Fruit fly (Drosophila melanogaster) whole organism, embryonic: ENCODE data around the gene CG7650.

ENCODE experiments used
- Aef1 ChIP-seq: fragments of 200-800 bp; sonication (Bioruptor generic); IDR thresholded peaks from 3 replicates; pipeline ENCODE4 v1.3.6; 2022; ENCODE audit warnings: missing biosample characterization, missing genetic modification characterization
- CG10274 ChIP-seq: fragments of 200-800 bp; sonication (Bioruptor generic); optimal IDR thresholded peaks from 3 replicates; lab custom pipeline; 2017; ENCODE audit warnings: missing biosample characterization, mild to moderate bottlenecking, missing genetic modification characterization
- CG12104 ChIP-seq: fragments of 200-800 bp; sonication (Bioruptor generic); optimal IDR thresholded peaks from 3 replicates; lab custom pipeline; 2016; ENCODE audit warnings: missing biosample characterization, missing genetic modification characterization
- CG12942 ChIP-seq: fragments of 200-800 bp; sonication (Bioruptor generic); optimal IDR thresholded peaks from 3 replicates; lab custom pipeline; 2016; ENCODE audit warnings: missing biosample characterization, missing genetic modification characterization
- CG13287 ChIP-seq: fragments of 200-800 bp; sonication (Bioruptor generic); IDR thresholded peaks from 2 replicates; pipeline ENCODE4 v1.3.6; 2022; ENCODE audit warnings: missing biosample characterization, missing genetic modification characterization; ENCODE audit not compliant: partially characterized antibody
- CG13775 ChIP-seq: fragments of 200-800 bp; sonication (Bioruptor generic); optimal IDR thresholded peaks from 3 replicates; lab custom pipeline; 2017; ENCODE audit warnings: missing biosample characterization, mild to moderate bottlenecking, missing genetic modification characterization
- CG14014 ChIP-seq: fragments of 200-800 bp; sonication (Bioruptor generic); IDR thresholded peaks from 2 replicates; pipeline ENCODE4 v1.3.6; 2022; ENCODE audit warnings: missing biosample characterization, missing genetic modification characterization
- CG14441 ChIP-seq: fragments of 200-800 bp; sonication (Bioruptor generic); IDR thresholded peaks from 2 replicates; pipeline ENCODE4 v1.3.6; 2022; ENCODE audit warnings: missing biosample characterization, missing genetic modification characterization
- CG15011 ChIP-seq: fragments of 200-800 bp; sonication (Bioruptor generic); optimal IDR thresholded peaks from 3 replicates; lab custom pipeline; 2018; ENCODE audit warnings: missing biosample characterization, mild to moderate bottlenecking, missing genetic modification characterization
- CG15073 ChIP-seq: fragments of 200-800 bp; sonication (Bioruptor generic); optimal IDR thresholded peaks from 2 replicates; lab custom pipeline; 2016; ENCODE audit warnings: missing biosample characterization, missing genetic modification characterization
- CG15696 ChIP-seq: fragments of 200-800 bp; sonication (Bioruptor generic); optimal IDR thresholded peaks from 2 replicates; lab custom pipeline; 2019; ENCODE audit warnings: missing biosample characterization, mild to moderate bottlenecking, missing genetic modification characterization, moderate library complexity
- CG18764 ChIP-seq: fragments of 200-800 bp; sonication (Bioruptor generic); optimal IDR thresholded peaks from 3 replicates; lab custom pipeline; 2016; ENCODE audit warnings: missing biosample characterization, missing genetic modification characterization
- CG2202 ChIP-seq: fragments of 200-800 bp; sonication (Bioruptor generic); optimal IDR thresholded peaks from 2 replicates; lab custom pipeline; 2018; ENCODE audit warnings: missing biosample characterization, mild to moderate bottlenecking, missing genetic modification characterization
- CG2875 ChIP-seq: fragments of 200-800 bp; sonication (Bioruptor generic); optimal IDR thresholded peaks from 2 replicates; lab custom pipeline; 2017; ENCODE audit warnings: missing biosample characterization, mild to moderate bottlenecking, missing genetic modification characterization, missing genetic modification reagents
- CG31365 ChIP-seq: fragments of 200-800 bp; sonication (Bioruptor generic); optimal IDR thresholded peaks from 2 replicates; lab custom pipeline; 2018; ENCODE audit warnings: missing biosample characterization, mild to moderate bottlenecking, missing genetic modification characterization
- CG31441 ChIP-seq: fragments of 200-800 bp; sonication (Bioruptor generic); IDR thresholded peaks from 2 replicates; pipeline ENCODE4 v1.3.6; 2022; ENCODE audit warnings: missing biosample characterization, missing genetic modification characterization
- CG34224 ChIP-seq: fragments of 200-800 bp; sonication (Bioruptor generic); IDR thresholded peaks from 3 replicates; pipeline ENCODE4 v1.3.6; 2022; ENCODE audit warnings: missing biosample characterization, missing genetic modification characterization; ENCODE audit not compliant: partially characterized antibody
- CG5953 ChIP-seq: fragments of 200-800 bp; sonication (Bioruptor generic); IDR thresholded peaks from 2 replicates; pipeline ENCODE4 v1.3.6; 2022; ENCODE audit warnings: missing biosample characterization, missing genetic modification characterization
- CG6272 ChIP-seq: fragments of 200-800 bp; sonication (Bioruptor generic); IDR thresholded peaks from 2 replicates; pipeline ENCODE4 v1.3.6; 2022; ENCODE audit warnings: missing biosample characterization, missing genetic modification characterization
- CG6654 ChIP-seq: fragments of 200-800 bp; sonication (Bioruptor generic); optimal IDR thresholded peaks from 2 replicates; lab custom pipeline; 2017; ENCODE audit warnings: missing biosample characterization, mild to moderate bottlenecking, missing genetic modification characterization
- CG6689 ChIP-seq: fragments of 200-800 bp; sonication (Bioruptor generic); IDR thresholded peaks from 2 replicates; pipeline ENCODE4 v1.3.6; 2022; ENCODE audit warnings: missing biosample characterization, missing genetic modification characterization
- CG8765 ChIP-seq: fragments of 200-800 bp; sonication (Bioruptor generic); IDR thresholded peaks from 2 replicates; pipeline ENCODE4 v1.3.6; 2022; ENCODE audit warnings: missing biosample characterization, missing genetic modification characterization
- CG9797 ChIP-seq: fragments of 200-800 bp; sonication (Bioruptor generic); optimal IDR thresholded peaks from 3 replicates; lab custom pipeline; 2018; ENCODE audit warnings: missing biosample characterization, mild to moderate bottlenecking, missing genetic modification characterization
- CG9932 ChIP-seq: fragments of 200-800 bp; sonication (Bioruptor generic); IDR thresholded peaks from 2 replicates; pipeline ENCODE4 v1.3.6; 2022; ENCODE audit warnings: missing biosample characterization, missing genetic modification characterization
- Dad ChIP-seq: fragments of 200-800 bp; sonication (Bioruptor generic); optimal IDR thresholded peaks from 3 replicates; lab custom pipeline; 2016; ENCODE audit warnings: missing biosample characterization, missing genetic modification characterization
- Dek ChIP-seq: fragments of 200-800 bp; sonication (Bioruptor generic); optimal IDR thresholded peaks from 3 replicates; lab custom pipeline; 2019; ENCODE audit warnings: missing biosample characterization, mild to moderate bottlenecking, missing genetic modification characterization, moderate library complexity
- Doc3 ChIP-seq: fragments of 200-800 bp; sonication (Bioruptor generic); IDR thresholded peaks from 3 replicates; pipeline ENCODE4 v1.3.6; 2022; ENCODE audit warnings: missing biosample characterization, missing genetic modification characterization; ENCODE audit not compliant: partially characterized antibody
- Ets97D ChIP-seq: fragments of 200-800 bp; sonication (Bioruptor generic); optimal IDR thresholded peaks from 3 replicates; lab custom pipeline; 2016; ENCODE audit warnings: missing biosample characterization, missing genetic modification characterization
- H2.0 ChIP-seq: fragments of 200-800 bp; sonication (Bioruptor generic); IDR thresholded peaks from 2 replicates; pipeline ENCODE4 v1.3.6; 2022; ENCODE audit warnings: missing biosample characterization, missing genetic modification characterization
- Hr78 ChIP-seq, 2 experiments: fragments of 200-800 bp in 1 of 2; fragments of >200 bp in 1 of 2; sonication (Bioruptor generic) in 1 of 2; optimal IDR thresholded peaks; 2 replicates each; lab custom pipeline; 2017 to 2019; ENCODE audit warnings: missing biosample characterization in 2 of 2, missing genetic modification characterization in 2 of 2, mild to moderate bottlenecking in 1 of 2, moderate library complexity in 1 of 2
- MBD-R2 ChIP-seq: fragments of 200-800 bp; sonication (Bioruptor generic); IDR thresholded peaks from 2 replicates; pipeline ENCODE4 v1.3.6; 2022; ENCODE audit warnings: missing biosample characterization, missing genetic modification characterization
- Oli ChIP-seq: fragments of 200-800 bp; sonication (Bioruptor generic); optimal IDR thresholded peaks from 2 replicates; lab custom pipeline; 2018; ENCODE audit warnings: missing biosample characterization, mild to moderate bottlenecking, missing genetic modification characterization, moderate library complexity
- Scr ChIP-seq: fragments of 200-800 bp; sonication (Bioruptor generic); IDR thresholded peaks from 2 replicates; pipeline ENCODE4 v1.3.6; 2022; ENCODE audit warnings: missing biosample characterization, missing genetic modification characterization; ENCODE audit not compliant: partially characterized antibody
- TFAM ChIP-seq: fragments of 200-800 bp; sonication (Bioruptor generic); optimal IDR thresholded peaks from 2 replicates; lab custom pipeline; 2017; ENCODE audit warnings: missing biosample characterization, missing genetic modification characterization, inconsistent platforms
- al ChIP-seq: fragments of 200-800 bp; sonication (Bioruptor generic); IDR thresholded peaks from 2 replicates; pipeline ENCODE4 v1.3.6; 2022; ENCODE audit warnings: missing biosample characterization, missing genetic modification characterization
- bcd ChIP-seq: fragments of 200-800 bp; sonication (Bioruptor generic); optimal IDR thresholded peaks from 2 replicates; lab custom pipeline; 2017; ENCODE audit warnings: missing biosample characterization, mild to moderate bottlenecking, missing genetic modification characterization
- bsh ChIP-seq, 2 experiments: fragments of 200-800 bp; sonication (Bioruptor generic); optimal IDR thresholded peaks; 2 replicates each; lab custom pipeline; 2017 to 2018; ENCODE audit warnings: mild to moderate bottlenecking in 2 of 2, missing biosample characterization in 2 of 2, missing genetic modification characterization in 2 of 2, moderate library complexity in 1 of 2
- btn ChIP-seq: fragments of 200-800 bp; sonication (Bioruptor generic); optimal IDR thresholded peaks from 2 replicates; lab custom pipeline; 2016; ENCODE audit warnings: missing biosample characterization, missing genetic modification characterization
- dan ChIP-seq: fragments of 200-800 bp; sonication (Bioruptor generic); IDR thresholded peaks from 2 replicates; pipeline ENCODE4 v1.3.6; 2022; ENCODE audit warnings: missing biosample characterization, missing genetic modification characterization
- gsb-n ChIP-seq: fragments of 200-800 bp; sonication (Bioruptor generic); optimal IDR thresholded peaks from 3 replicates; lab custom pipeline; 2018; ENCODE audit warnings: missing biosample characterization, mild to moderate bottlenecking, missing genetic modification characterization
- hkb ChIP-seq, 2 experiments: fragments of 200-800 bp in 1 of 2; fragments of >200 bp in 1 of 2; sonication (Bioruptor generic) in 1 of 2; IDR thresholded peaks in 1 of 2; optimal IDR thresholded peaks in 1 of 2; 2 replicates each; pipeline versions ENCODE4 v1.3.6 to Lab custom; 2017 to 2022; ENCODE audit warnings: missing biosample characterization in 1 of 2, missing genetic modification characterization in 1 of 2
- jigr1 ChIP-seq: fragments of 200-800 bp; sonication (Bioruptor generic); IDR thresholded peaks from 3 replicates; pipeline ENCODE4 v1.3.6; 2022; ENCODE audit warnings: missing biosample characterization, missing genetic modification characterization
- jing ChIP-seq: fragments of 200-800 bp; sonication (Bioruptor generic); optimal IDR thresholded peaks from 2 replicates; lab custom pipeline; 2018; ENCODE audit warnings: missing biosample characterization, mild to moderate bottlenecking, missing genetic modification characterization
- luna ChIP-seq: fragments of 200-800 bp; sonication (Bioruptor generic); optimal IDR thresholded peaks from 2 replicates; lab custom pipeline; 2016; ENCODE audit warnings: missing biosample characterization, missing genetic modification characterization
- phol ChIP-seq: fragments of 200-800 bp; sonication (Bioruptor generic); optimal IDR thresholded peaks from 3 replicates; lab custom pipeline; 2018; ENCODE audit warnings: missing biosample characterization, mild to moderate bottlenecking, missing genetic modification characterization, moderate library complexity
- pum ChIP-seq: fragments of 200-800 bp; sonication (Bioruptor generic); optimal IDR thresholded peaks from 2 replicates; lab custom pipeline; 2016; ENCODE audit warnings: missing biosample characterization, missing genetic modification characterization
- row ChIP-seq: fragments of 200-800 bp; sonication (Bioruptor generic); IDR thresholded peaks from 3 replicates; pipeline ENCODE4 v1.3.6; 2022; ENCODE audit warnings: missing biosample characterization, missing genetic modification characterization
- trh ChIP-seq: fragments of 200-800 bp; sonication (Bioruptor generic); optimal IDR thresholded peaks from 2 replicates; lab custom pipeline; 2016; ENCODE audit warnings: missing biosample characterization, missing genetic modification characterization
- tup ChIP-seq: fragments of 200-800 bp; sonication (Bioruptor generic); optimal IDR thresholded peaks from 2 replicates; lab custom pipeline; 2016; ENCODE audit warnings: missing biosample characterization, mild to moderate bottlenecking, missing genetic modification characterization, moderate library complexity
- unpg ChIP-seq: fragments of 200-800 bp; sonication (Bioruptor generic); optimal IDR thresholded peaks from 3 replicates; lab custom pipeline; 2018; ENCODE audit warnings: missing biosample characterization, mild to moderate bottlenecking, missing genetic modification characterization, moderate library complexity
- yki ChIP-seq: fragments of >200 bp; optimal IDR thresholded peaks from 3 replicates; lab custom pipeline; 2018

Gene CG7650

DNA sequence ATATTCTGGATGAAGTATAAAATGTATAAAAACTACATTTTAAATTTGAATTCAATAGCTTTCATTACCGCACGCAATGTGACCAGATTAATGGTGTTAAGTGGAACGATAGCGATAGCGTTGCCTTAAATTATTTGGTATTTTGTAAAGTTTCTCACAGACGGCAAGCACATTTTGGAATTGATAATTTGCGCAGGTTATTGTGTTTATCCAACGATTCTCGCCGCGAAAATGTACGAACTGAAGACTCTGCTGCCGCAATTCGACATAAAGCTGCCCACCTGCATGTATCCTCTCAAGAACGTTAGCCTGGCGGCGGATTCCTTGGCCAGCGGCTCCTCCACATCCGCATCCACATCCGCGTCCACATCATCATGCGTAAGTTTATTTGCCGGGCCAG is 26.7 kb downstream of the CG7650 start, which contains the start of gene AIMP2 (continued):
- TF ChIP-seq row (no peak), Dad (GFP tag; lab: Kevin White, UChicago) (no peak), al (GFP tag; lab: Robert Waterston, UW) (no peak), CG2202 (tag; lab: Kevin White, UChicago) (no peak), jigr1 (GFP tag; lab: Robert Waterston, UW) (no peak), Ets97D (GFP tag; lab: Kevin White, UChicago) (peak; percentile 11), CG15073 (GFP tag; lab: Kevin White, UChicago) (no peak), CG12942 (GFP tag; lab: Kevin White, UChicago) (no peak), CG10274 (GFP tag; lab: Kevin White, UChicago) (no peak), CG34224 (0 out of 3 replicates have a peak, but pooled peaks have one; percentile 20), CG8765 (GFP tag; lab: Robert Waterston, UW) (no peak), CG14441 (GFP tag; lab: Robert Waterston, UW) (no peak), CG31441 (GFP tag; lab: Robert Waterston, UW) (no peak), tup (GFP tag; lab: Kevin White, UChicago) (no peak), TFAM (GFP tag; lab: Kevin White, UChicago) (no peak), bcd (GFP tag; lab: Kevin White, UChicago) (no peak), CG15696 (tag; lab: Kevin White, UChicago) (no peak), H2.0 (GFP tag; lab: Robert Waterston, UW) (no peak), Doc3 (GFP tag; lab: Robert Waterston, UW) (0 out of 3 replicates have a peak, but pooled peaks have one; percentile 33), MBD-R2 (peak; percentile 71), CG13775 (GFP tag; lab: Kevin White, UChicago) (peak; percentile 100), CG2875 (GFP tag; lab: Kevin White, UChicago) (no peak), unpg (no peak), trh (GFP tag; lab: Kevin White, UChicago) (no peak), luna (GFP tag; lab: Kevin White, UChicago) (no peak), CG9932 (no peak), CG13287 (GFP tag; lab: Robert Waterston, UW) (peak; percentile 55), CG6689 (GFP tag; lab: Robert Waterston, UW) (no peak), Scr (GFP tag; lab: Robert Waterston, UW) (peak; percentile 31; the same call in 1 of the 2 replicates), CG12104 (GFP tag; lab: Kevin White, UChicago) (no peak), CG6272 (GFP tag; lab: Robert Waterston, UW) (no peak), jing (GFP tag; lab: Kevin White, UChicago) (no peak), pum (GFP tag; lab: Kevin White, UChicago) (no peak), btn (no peak), CG15011 (GFP tag; lab: Kevin White, UChicago) (no peak), Hr78 (GFP tag; optimal IDR thresholded peaks at IDR 0.05; lab: Kevin White, UChicago) (no peak), CG14014 (no peak), CG6654 (GFP tag; lab: Kevin White, UChicago) (no peak), CG9797 (GFP tag; lab: Kevin White, UChicago) (peak; percentile 78), dan (GFP tag; lab: Robert Waterston, UW) (no peak), phol (tag; lab: Kevin White, UChicago) (peak; percentile 0), yki (lab: Kevin White, UChicago) (no peak), CG31365 (tag; lab: Kevin White, UChicago) (no peak), gsb-n (tag; lab: Kevin White, UChicago) (no peak), CG5953 (GFP tag; lab: Robert Waterston, UW) (no peak), CG18764 (GFP tag; lab: Kevin White, UChicago) (no peak), Oli (no peak), Aef1 (no peak), bsh (GFP tag; optimal IDR thresholded peaks at IDR 0.05; lab: Kevin White, UChicago) (no peak), hkb (optimal IDR thresholded peaks at IDR 0.05; lab: Kevin White, UChicago) (no peak), hkb (GFP tag; IDR thresholded peaks at IDR 0.05; lab: Robert Waterston, UW) (no peak), Dek (tag; lab: Kevin White, UChicago) (no peak)
